Worm (Caenorhabditis elegans): ENCODE data around the gene Y62F5A.10.

DNA sequence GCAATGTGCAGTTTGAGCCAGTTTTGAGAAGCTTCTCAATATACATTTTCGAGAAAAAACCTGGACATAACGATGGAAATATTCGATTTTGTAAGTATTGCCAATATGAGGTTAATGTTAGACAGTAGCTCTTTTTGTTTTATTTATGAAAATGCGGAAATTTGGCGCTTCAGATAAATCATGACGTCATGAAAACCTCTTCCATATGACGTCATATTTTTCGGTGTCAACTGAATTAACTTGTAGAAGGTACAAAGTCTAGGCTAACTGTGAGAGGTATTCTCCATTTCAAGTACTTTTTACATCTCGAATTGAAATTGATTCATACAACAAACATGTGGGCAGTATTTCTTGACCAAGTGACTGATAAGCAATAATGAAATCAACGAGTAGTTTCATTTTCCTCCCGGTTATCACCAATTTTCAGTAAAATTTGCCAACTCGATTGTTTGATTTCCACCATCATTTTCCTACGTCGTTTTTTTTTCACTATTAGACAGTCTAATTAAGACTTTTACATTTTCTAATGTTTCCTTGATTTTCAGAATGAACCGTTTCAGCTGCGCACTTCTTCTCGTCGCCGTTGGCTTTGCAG lies 50.0 kb downstream of the Y62F5A.10 start, which contains the start of gene F54D5.3:
- TF ChIP-seq ceh-28 (tag; optimal IDR thresholded peaks at IDR 0.05) (no peak), pha-4 (tag; optimal IDR thresholded peaks at IDR 0.05) (peak; percentile 19), snpc-4 (tag; optimal IDR thresholded peaks at IDR 0.05) (no peak), pqm-1 (tag; optimal IDR thresholded peaks at IDR 0.05) (peak; percentile 75), elt-1 (tag; optimal IDR thresholded peaks at IDR 0.05) (no peak), jun-1 (tag; optimal IDR thresholded peaks at IDR 0.05) (no peak), fkh-10 (GFP tag; optimal IDR thresholded peaks at IDR 0.05) (no peak), lin-39 (tag; optimal IDR thresholded peaks at IDR 0.05) (no peak), sea-2 (GFP tag; optimal IDR thresholded peaks at IDR 0.05) (no peak), zag-1 (tag; optimal IDR thresholded peaks at IDR 0.05) (no peak), elt-2 (tag; optimal IDR thresholded peaks at IDR 0.05) (peak; percentile 69)

Data from whole organism, L3 larva.